Fruit fly (Drosophila melanogaster): ENCODE data around the gene mRpS21.

DNA sequence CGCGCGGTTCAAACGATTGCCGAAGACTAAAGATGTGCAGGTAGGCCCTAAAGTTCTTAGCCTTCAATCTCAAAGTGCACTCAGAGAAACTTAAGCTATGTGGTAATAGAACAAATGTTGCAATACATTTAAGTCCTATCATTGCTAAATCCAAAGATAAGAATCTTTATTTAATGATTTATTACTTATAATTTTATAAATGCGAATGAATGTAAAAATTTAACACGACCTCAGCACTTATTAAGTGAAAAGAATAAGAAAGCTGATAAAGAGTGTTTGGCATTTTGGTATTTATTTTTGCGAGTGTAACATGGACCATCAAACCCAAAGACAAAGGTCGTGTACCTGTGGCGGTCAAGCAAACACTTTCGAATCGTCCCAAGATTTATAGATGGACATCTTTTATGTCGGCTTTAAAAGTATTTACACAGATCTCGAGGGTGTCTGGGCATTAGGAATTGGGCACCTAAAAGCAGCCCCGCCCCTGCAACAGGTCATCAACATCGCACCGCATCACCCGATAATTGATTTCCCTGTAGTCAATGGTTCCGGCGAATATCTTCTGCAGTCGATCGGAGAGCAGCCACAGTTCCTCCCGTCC, 23.3 kb upstream of the mRpS21 start, which contains the start of gene yellow-e3:
- TF ChIP-seq CTCF (optimal IDR thresholded peaks at IDR 0.05), result no peak
- TF ChIP-seq CG8478 (optimal IDR thresholded peaks at IDR 0.05), result no peak

Measured in S2 (cell line).